Worm (Caenorhabditis elegans): Measurements from ENCODE around the gene kgb-1.
A peak's percentile ranks its signal among the peaks of the same experiment; 100 is the strongest.

kgb-1 gene

ce11 chrIV:385150-385937 lies 24.5 kb downstream of the kgb-1 start, which contains the start of gene rps-24 (continued):
- TF ChIP-seq nhr-20 (tag; optimal IDR thresholded peaks at IDR 0.05) (peak; percentile 91), aha-1 (tag; optimal IDR thresholded peaks at IDR 0.05) (peak; percentile 34), blmp-1 (tag; optimal IDR thresholded peaks at IDR 0.05) (peak; percentile 78), hlh-4 (tag; optimal IDR thresholded peaks at IDR 0.05) (peak; percentile 61), C16A3.4 (tag; optimal IDR thresholded peaks at IDR 0.05) (peak; percentile 92), pax-3 (tag; optimal IDR thresholded peaks at IDR 0.05) (peak; percentile 90), nhr-19 (GFP tag; conservative IDR thresholded peaks at IDR 0.05) (peak; percentile 96), mdl-1 (tag; optimal IDR thresholded peaks at IDR 0.05) (peak in 1 of 2 experiments; percentile 84), fos-1 (tag; optimal IDR thresholded peaks at IDR 0.05) (peak; percentile 80), zip-4 (GFP tag; optimal IDR thresholded peaks at IDR 0.05) (peak; percentile 12), ama-1 (optimal IDR thresholded peaks at IDR 0.05) (peak; percentile 41), ceh-88 (GFP tag; IDR thresholded peaks at IDR 0.05) (peak; percentile 96), hpl-2 (GFP tag; optimal IDR thresholded peaks at IDR 0.05) (peak; percentile 22), fkh-8 (tag; optimal IDR thresholded peaks at IDR 0.05) (peak; percentile 97), dpl-1 (GFP tag; optimal IDR thresholded peaks at IDR 0.05) (peak; percentile 75 to 80 (median 80)), lin-13 (GFP tag; optimal IDR thresholded peaks at IDR 0.05) (peak; percentile 87), elt-3 (tag; optimal IDR thresholded peaks at IDR 0.05) (peak in 3 of 6 experiments; percentile 39 to 80 (median 73)), fkh-4 (tag; optimal IDR thresholded peaks at IDR 0.05; ENCODE audit: borderline replicate concordance) (peak; percentile 76), snpc-4 (tag; optimal IDR thresholded peaks at IDR 0.05) (peak; percentile 66), F16B12.6 (tag; optimal IDR thresholded peaks at IDR 0.05) (peak; percentile 63), mef-2 (tag; optimal IDR thresholded peaks at IDR 0.05) (peak; percentile 5), sox-4 (tag; optimal IDR thresholded peaks at IDR 0.05) (peak; percentile 88), egl-13 (tag; optimal IDR thresholded peaks at IDR 0.05) (peak; percentile 76), efl-1 (optimal IDR thresholded peaks at IDR 0.05) (peak; percentile 86 to 93), efl-1 (GFP tag; optimal IDR thresholded peaks at IDR 0.05 in 1 of 2) (peak; percentile 74 to 98), swsn-7 (tag; optimal IDR thresholded peaks at IDR 0.05) (peak; percentile 93), nhr-47 (tag; optimal IDR thresholded peaks at IDR 0.05) (peak; percentile 97)

ce11 chrIV:383135-383731 lies 26.6 kb downstream of the kgb-1 start, which contains the start of gene spl-1:
Gene spl-1 (minus strand): TSS chrIV:383185.
- peak in 1 of 2 experiments; percentile 22 for TF ChIP-seq lin-35 (GFP tag; optimal IDR thresholded peaks at IDR 0.05)
- TF ChIP-seq vab-15 (tag; optimal IDR thresholded peaks at IDR 0.05) = no peak
- peak; percentile 40 for TF ChIP-seq elt-2 (tag; optimal IDR thresholded peaks at IDR 0.05)

DNA sequence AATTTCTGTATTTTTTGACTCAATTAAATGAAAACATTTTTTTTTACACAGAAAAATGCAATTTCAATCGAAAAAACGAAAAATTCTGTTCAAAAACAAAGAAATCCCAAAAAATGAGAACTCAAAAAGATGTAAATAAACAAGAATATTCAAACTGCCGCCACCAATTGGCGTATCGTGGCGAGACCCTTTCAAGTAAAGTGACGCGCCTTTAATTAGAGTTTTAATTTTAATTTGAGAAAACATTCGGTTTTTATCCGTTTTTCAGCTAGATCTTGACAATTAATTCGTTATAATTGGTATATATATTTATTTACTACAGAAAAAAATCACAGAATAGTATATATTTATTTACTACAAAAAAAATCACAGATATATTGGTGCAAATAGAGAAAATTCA lies 30.2 kb downstream of the kgb-1 start:
- TF ChIP-seq sup-37 (GFP tag; optimal IDR thresholded peaks at IDR 0.05) = no peak
- TF ChIP-seq F16B12.6 (tag; optimal IDR thresholded peaks at IDR 0.05) = no peak
- TF ChIP-seq dpl-1 (GFP tag; optimal IDR thresholded peaks at IDR 0.05) = peak in 1 of 3 experiments; percentile 37
- peak; percentile 12 to 53 for TF ChIP-seq efl-1 (optimal IDR thresholded peaks at IDR 0.05)
- TF ChIP-seq efl-1 (GFP tag; optimal IDR thresholded peaks at IDR 0.05 in 1 of 2) = peak in 1 of 2 experiments; percentile 54
- TF ChIP-seq tlp-1 (tag; optimal IDR thresholded peaks at IDR 0.05) = no peak
- no peak for TF ChIP-seq ceh-8 (GFP tag; optimal IDR thresholded peaks at IDR 0.05)
- no peak for TF ChIP-seq mab-9 (GFP tag; IDR thresholded peaks at IDR 0.05)
- no peak for TF ChIP-seq lin-39 (tag; optimal IDR thresholded peaks at IDR 0.05)

DNA sequence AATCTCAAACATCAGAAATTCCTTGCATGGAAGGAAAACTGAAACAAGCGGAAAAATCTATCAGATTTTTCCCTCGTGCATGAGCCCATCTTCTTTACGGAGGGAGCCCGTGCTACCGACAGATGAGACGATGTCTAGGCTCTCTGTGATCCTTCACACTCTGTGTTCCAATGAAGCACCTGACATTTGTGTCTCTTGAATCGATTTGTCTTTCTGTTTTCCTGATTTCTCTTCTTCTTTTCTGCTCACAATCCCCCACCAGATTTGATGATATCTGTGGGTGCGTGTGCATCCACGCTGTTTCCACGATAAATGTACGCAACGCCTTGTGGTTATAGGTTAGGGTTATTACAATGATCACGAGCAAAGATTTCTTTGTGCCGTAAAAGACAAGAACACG lies 31.0 kb downstream of the kgb-1 start:
- TF ChIP-seq lsy-2 (tag; optimal IDR thresholded peaks at IDR 0.05) (peak in 1 of 2 experiments; percentile 39), grh-1 (GFP tag; IDR thresholded peaks at IDR 0.05) (no peak), rnt-1 (tag; optimal IDR thresholded peaks at IDR 0.05) (peak; percentile 39), C16A3.4 (tag; optimal IDR thresholded peaks at IDR 0.05) (no peak), F16B12.6 (tag; optimal IDR thresholded peaks at IDR 0.05) (no peak), unc-130 (tag; optimal IDR thresholded peaks at IDR 0.05) (peak; percentile 12), nhr-71 (tag; optimal IDR thresholded peaks at IDR 0.05) (peak; percentile 34), snu-23 (GFP tag; optimal IDR thresholded peaks at IDR 0.05) (peak; percentile 24), pqm-1 (tag; optimal IDR thresholded peaks at IDR 0.05) (no peak), nhr-47 (tag; optimal IDR thresholded peaks at IDR 0.05) (no peak)
